Worm (Caenorhabditis elegans) whole organism, early embryonic: ENCODE results near the gene F38B6.8.

Source experiments
- B0310.2 ChIP-seq: sonication (generic microtip); optimal IDR thresholded peaks from 2 replicates; lab custom pipeline; 2016; ENCODE audit warnings: mild to moderate bottlenecking, missing genetic modification characterization, missing compliant biosample characterization
- F13C5.2 ChIP-seq: sonication (generic microtip); optimal IDR thresholded peaks from 2 replicates; lab custom pipeline; 2017; ENCODE audit warnings: mild to moderate bottlenecking, missing genetic modification characterization, inconsistent platforms, missing compliant biosample characterization
- aly-1 ChIP-seq: sonication (generic microtip); optimal IDR thresholded peaks from 2 replicates; lab custom pipeline; 2016; ENCODE audit warnings: missing genetic modification characterization, missing compliant biosample characterization
- ama-1 ChIP-seq: fragments of 150-350 bp; optimal IDR thresholded peaks from 2 replicates; lab custom pipeline; 2014
- ceh-13 ChIP-seq: fragments of 200-800 bp; sonication (Bioruptor generic); optimal IDR thresholded peaks from 2 replicates; lab custom pipeline; 2018; ENCODE audit warnings: mild to moderate bottlenecking, missing genetic modification characterization, missing compliant biosample characterization
- ceh-36 ChIP-seq: sonication (generic microtip); optimal IDR thresholded peaks from 2 replicates; lab custom pipeline; 2016; ENCODE audit warnings: missing genetic modification characterization, inconsistent platforms, missing compliant biosample characterization
- ets-7 ChIP-seq: sonication (generic microtip); optimal IDR thresholded peaks from 2 replicates; lab custom pipeline; 2016; ENCODE audit warnings: missing genotype, missing genetic modification characterization, missing compliant biosample characterization
- flt-1 ChIP-seq: fragments of 200-800 bp; sonication (Bioruptor generic); IDR thresholded peaks from 2 replicates; pipeline ENCODE4 v1.3.6; 2022; ENCODE audit warnings: missing genetic modification characterization, missing compliant biosample characterization
- hmbx-1 ChIP-seq: sonication (generic microtip); optimal IDR thresholded peaks from 2 replicates; lab custom pipeline; 2016; ENCODE audit warnings: mild to moderate bottlenecking, missing genetic modification characterization, missing compliant biosample characterization
- hmg-4 ChIP-seq: fragments of 200-800 bp; sonication (Bioruptor generic); optimal IDR thresholded peaks from 2 replicates; lab custom pipeline; 2018; ENCODE audit warnings: mild to moderate bottlenecking, missing genetic modification characterization, missing compliant biosample characterization
- hnd-1 ChIP-seq: sonication (generic microtip); optimal IDR thresholded peaks from 2 replicates; lab custom pipeline; 2016; ENCODE audit warnings: missing genetic modification characterization, missing compliant biosample characterization
- pes-1 ChIP-seq: fragments of 200-800 bp; sonication (Bioruptor generic); IDR thresholded peaks from 2 replicates; pipeline ENCODE4 v1.3.6; 2022; ENCODE audit warnings: missing genetic modification reagents, missing genetic modification characterization, missing compliant biosample characterization
- scrt-1 ChIP-seq: fragments of 200-800 bp; sonication (Bioruptor generic); IDR thresholded peaks from 2 replicates; pipeline ENCODE4 v1.3.6; 2022; ENCODE audit warnings: missing genetic modification characterization, missing compliant biosample characterization
- sea-1 ChIP-seq: fragments of 200-800 bp; sonication (Bioruptor generic); conservative IDR thresholded peaks from 2 replicates; pipeline ENCODE4 v1.3.6; 2022; ENCODE audit warnings: missing genetic modification characterization, missing compliant biosample characterization
- tbx-11 ChIP-seq: fragments of 200-800 bp; sonication (Bioruptor generic); IDR thresholded peaks from 2 replicates; pipeline ENCODE4 v1.3.6; 2022; ENCODE audit warnings: missing genetic modification characterization, missing compliant biosample characterization
- tbx-37 ChIP-seq: fragments of 200-800 bp; sonication (Bioruptor generic); conservative IDR thresholded peaks from 2 replicates; pipeline ENCODE4 v1.3.6; 2022; ENCODE audit warnings: missing genetic modification reagents, missing genetic modification characterization, missing compliant biosample characterization
- tra-4 ChIP-seq: sonication (generic microtip); optimal IDR thresholded peaks from 2 replicates; lab custom pipeline; 2017; ENCODE audit warnings: missing genetic modification characterization, missing compliant biosample characterization

F38B6.8 gene

ce11 chrX:6641509-6641908 lies 41.1 kb downstream of the F38B6.8 start:
- TF ChIP-seq ceh-13 (no peak), sea-1 (GFP tag; lab: Robert Waterston, UW) (no peak), flt-1 (no peak), hnd-1 (tag; lab: Kevin White, UChicago) (no peak), scrt-1 (GFP tag; lab: Robert Waterston, UW) (no peak), pes-1 (no peak), tra-4 (no peak), hmbx-1 (tag; lab: Kevin White, UChicago) (no peak), ceh-36 (tag; lab: Kevin White, UChicago) (no peak), ets-7 (tag; lab: Kevin White, UChicago) (no peak), hmg-4 (GFP tag; lab: Kevin White, UChicago) (no peak)

- no peak for TF ChIP-seq scrt-1 (GFP tag; lab: Robert Waterston, UW)
- TF ChIP-seq ceh-13, result no peak
- no peak for TF ChIP-seq tbx-11 (GFP tag; lab: Robert Waterston, UW)
These were observed 41.9 kb downstream of the F38B6.8 start, which contains the start of gene nhr-120 for ce11 chrX:6640570-6641199. TSS of gene nhr-120 (minus strand) at chrX:6640620.

ce11 chrX:6638985-6639573 lies 43.5 kb downstream of the F38B6.8 start:
- TF ChIP-seq sea-1 (GFP tag; lab: Robert Waterston, UW) (no peak), B0310.2 (no peak), hnd-1 (tag; lab: Kevin White, UChicago) (no peak), ets-7 (tag; lab: Kevin White, UChicago) (no peak), tra-4 (no peak), flt-1 (no peak), F13C5.2 (no peak), ceh-13 (no peak), tbx-37 (GFP tag; lab: Robert Waterston, UW) (no peak), tbx-11 (GFP tag; lab: Robert Waterston, UW) (no peak), aly-1 (tag; lab: Kevin White, UChicago) (no peak), pes-1 (no peak), ama-1 (lab: Kevin White, UChicago) (no peak), hmbx-1 (tag; lab: Kevin White, UChicago) (no peak), scrt-1 (GFP tag; lab: Robert Waterston, UW) (no peak), hmg-4 (GFP tag; lab: Kevin White, UChicago) (no peak), ceh-36 (tag; lab: Kevin White, UChicago) (no peak)

- TF ChIP-seq flt-1 (no peak), ets-7 (tag; lab: Kevin White, UChicago) (no peak), ceh-13 (no peak), F13C5.2 (no peak), pes-1 (no peak), hmbx-1 (tag; lab: Kevin White, UChicago) (no peak), hmg-4 (GFP tag; lab: Kevin White, UChicago) (no peak), tbx-11 (GFP tag; lab: Robert Waterston, UW) (no peak), sea-1 (GFP tag; lab: Robert Waterston, UW) (no peak), ama-1 (lab: Kevin White, UChicago) (no peak)
These were observed 44.6 kb downstream of the F38B6.8 start for ce11 chrX:6637933-6638332.

- no peak for TF ChIP-seq B0310.2
- no peak for TF ChIP-seq ceh-13
- TF ChIP-seq tbx-37 (GFP tag; lab: Robert Waterston, UW), result no peak
- no peak for TF ChIP-seq hmg-4 (GFP tag; lab: Kevin White, UChicago)
- no peak for TF ChIP-seq tra-4
These were observed 47.4 kb downstream of the F38B6.8 start, which contains the start of gene aexr-1 for ce11 chrX:6635173-6635572. TSS of gene aexr-1 (minus strand) at chrX:6635273.

- TF ChIP-seq tbx-37 (GFP tag; lab: Robert Waterston, UW) (no peak), F13C5.2 (no peak), tbx-11 (GFP tag; lab: Robert Waterston, UW) (no peak), aly-1 (tag; lab: Kevin White, UChicago) (no peak), flt-1 (no peak), sea-1 (GFP tag; lab: Robert Waterston, UW) (no peak)
These were observed 51.1 kb downstream of the F38B6.8 start, which contains the start of gene aexr-2 for ce11 chrX:6631437-6631836. TSS of gene aexr-2 (minus strand) at chrX:6631537.
